Worm (Caenorhabditis elegans) whole organism, late embryonic: Measurements from ENCODE around the gene Y47D3B.4.
A peak's percentile ranks its signal among the peaks of the same experiment; 100 is the strongest.

ENCODE experiments used
- C08G9.2 ChIP-seq: sonication (generic microtip); optimal IDR thresholded peaks from 2 replicates; lab custom pipeline; 2016; ENCODE audit warnings: mild to moderate bottlenecking, missing genetic modification characterization, moderate library complexity, missing compliant biosample characterization
- F13H6.1 ChIP-seq: sonication (generic microtip); optimal IDR thresholded peaks from 2 replicates; lab custom pipeline; 2016; ENCODE audit warnings: missing genetic modification characterization, missing compliant biosample characterization
- T23F11.4 ChIP-seq: fragments of 200-800 bp; sonication (Bioruptor generic); optimal IDR thresholded peaks from 2 replicates; lab custom pipeline; 2018; ENCODE audit warnings: mild to moderate bottlenecking, missing genetic modification characterization, missing compliant biosample characterization
- Y22D7AL.16 ChIP-seq: sonication (generic microtip); optimal IDR thresholded peaks from 2 replicates; lab custom pipeline; 2016; ENCODE audit warnings: missing genetic modification characterization, missing compliant biosample characterization
- ceh-14 ChIP-seq: sonication (generic microtip); optimal IDR thresholded peaks from 2 replicates; lab custom pipeline; 2016; ENCODE audit warnings: missing genotype, missing genetic modification characterization, missing compliant biosample characterization
- ceh-2 ChIP-seq: sonication (generic microtip); optimal IDR thresholded peaks from 2 replicates; lab custom pipeline; 2016; ENCODE audit warnings: missing genotype, missing genetic modification characterization, missing compliant biosample characterization
- ceh-24 ChIP-seq: sonication (generic microtip); optimal IDR thresholded peaks from 2 replicates; lab custom pipeline; 2016; ENCODE audit warnings: mild to moderate bottlenecking, missing genetic modification characterization, missing compliant biosample characterization
- ceh-31 ChIP-seq: sonication (generic microtip); optimal IDR thresholded peaks from 2 replicates; lab custom pipeline; 2016; ENCODE audit warnings: missing genetic modification characterization, missing compliant biosample characterization
- ceh-34 ChIP-seq: sonication (generic microtip); optimal IDR thresholded peaks from 2 replicates; lab custom pipeline; 2016; ENCODE audit warnings: mild to moderate bottlenecking, missing genetic modification characterization, missing compliant biosample characterization
- che-1 ChIP-seq: sonication (generic microtip); optimal IDR thresholded peaks from 2 replicates; lab custom pipeline; 2016; ENCODE audit warnings: mild to moderate bottlenecking, missing genetic modification characterization, missing compliant biosample characterization
- dmd-4 ChIP-seq: sonication (generic microtip); optimal IDR thresholded peaks from 2 replicates; lab custom pipeline; 2016; ENCODE audit warnings: borderline replicate concordance, missing genetic modification characterization, missing compliant biosample characterization
- dve-1 ChIP-seq: sonication (generic microtip); optimal IDR thresholded peaks from 2 replicates; lab custom pipeline; 2017; ENCODE audit warnings: antibody characterized with exemption, mild to moderate bottlenecking, missing genetic modification characterization, missing compliant biosample characterization
- elt-4 ChIP-seq: sonication (generic microtip); optimal IDR thresholded peaks from 2 replicates; lab custom pipeline; 2016; ENCODE audit warnings: missing genetic modification characterization, missing compliant biosample characterization
- ets-4 ChIP-seq: sonication (generic microtip); optimal IDR thresholded peaks from 2 replicates; lab custom pipeline; 2016; ENCODE audit warnings: missing genetic modification characterization, missing compliant biosample characterization
- fax-1 ChIP-seq: sonication (generic microtip); optimal IDR thresholded peaks from 2 replicates; lab custom pipeline; 2016; ENCODE audit warnings: missing genotype, missing genetic modification characterization, missing compliant biosample characterization
- hlh-6 ChIP-seq: sonication (generic microtip); optimal IDR thresholded peaks from 2 replicates; lab custom pipeline; 2016; ENCODE audit warnings: missing genotype, missing genetic modification characterization, missing compliant biosample characterization
- lim-6 ChIP-seq: sonication (generic microtip); optimal IDR thresholded peaks from 2 replicates; lab custom pipeline; 2016; ENCODE audit warnings: missing genetic modification characterization, missing compliant biosample characterization
- lin-11 ChIP-seq: fragments of 200-800 bp; sonication (Bioruptor generic); optimal IDR thresholded peaks from 2 replicates; lab custom pipeline; 2018; ENCODE audit warnings: mild to moderate bottlenecking, missing genetic modification characterization, missing compliant biosample characterization
- madf-2 ChIP-seq: sonication (generic microtip); optimal IDR thresholded peaks from 2 replicates; lab custom pipeline; 2017; ENCODE audit warnings: missing genetic modification characterization, missing compliant biosample characterization
- mec-3 ChIP-seq: sonication (generic microtip); optimal IDR thresholded peaks from 2 replicates; lab custom pipeline; 2016; ENCODE audit warnings: borderline replicate concordance, missing genetic modification characterization, missing compliant biosample characterization
- nfya-1 ChIP-seq: sonication (generic microtip); optimal IDR thresholded peaks from 2 replicates; lab custom pipeline; 2017; ENCODE audit warnings: missing genetic modification characterization, mild to moderate bottlenecking, missing compliant biosample characterization, antibody characterized with exemption, moderate library complexity
- nhr-232 ChIP-seq: sonication (generic microtip); optimal IDR thresholded peaks from 2 replicates; lab custom pipeline; 2016; ENCODE audit warnings: missing genetic modification characterization, missing compliant biosample characterization
- npax-4 ChIP-seq: sonication (generic microtip); optimal IDR thresholded peaks from 2 replicates; lab custom pipeline; 2016; ENCODE audit warnings: missing genetic modification characterization, missing compliant biosample characterization
- pat-9 ChIP-seq: fragments of 200-800 bp; sonication (Bioruptor generic); optimal IDR thresholded peaks from 2 replicates; lab custom pipeline; 2018; ENCODE audit warnings: mild to moderate bottlenecking, missing genetic modification characterization, moderate library complexity, missing compliant biosample characterization
- pax-1 ChIP-seq: fragments of 150-350 bp; optimal IDR thresholded peaks from 2 replicates; lab custom pipeline; 2014; ENCODE audit warnings: missing biosample characterization, missing genetic modification characterization
- pha-4 ChIP-seq: fragments of 150-350 bp; optimal IDR thresholded peaks from 2 replicates; lab custom pipeline; 2018; ENCODE audit warnings: missing biosample characterization, missing genetic modification reagents, missing genetic modification characterization
- rnt-1 ChIP-seq: sonication (generic microtip); optimal IDR thresholded peaks from 2 replicates; lab custom pipeline; 2016; ENCODE audit warnings: missing genetic modification characterization, missing compliant biosample characterization
- sdc-2 ChIP-seq: sonication (generic microtip); optimal IDR thresholded peaks from 2 replicates; lab custom pipeline; 2016; ENCODE audit warnings: missing genotype, missing genetic modification characterization, missing compliant biosample characterization
- sox-2 ChIP-seq: fragments of 200-800 bp; sonication (Bioruptor generic); IDR thresholded peaks from 2 replicates; pipeline ENCODE4 v1.3.6; 2022; ENCODE audit warnings: missing genetic modification reagents, missing genetic modification characterization, missing compliant biosample characterization
- unc-42 ChIP-seq: sonication (generic microtip); optimal IDR thresholded peaks from 2 replicates; lab custom pipeline; 2016; ENCODE audit warnings: missing genotype, missing genetic modification characterization, missing compliant biosample characterization

The Y47D3B.4 gene

ce11 chrIII:11380555-11380954 is 24.6 kb upstream of the Y47D3B.4 start:
- TF ChIP-seq pat-9 = peak; percentile 13
- no peak for TF ChIP-seq Y22D7AL.16 (tag; lab: Kevin White, UChicago)
- TF ChIP-seq lim-6 (tag; lab: Kevin White, UChicago) = no peak
- no peak for TF ChIP-seq pha-4
- TF ChIP-seq rnt-1 (tag; lab: Kevin White, UChicago) = peak; percentile 30
- TF ChIP-seq nfya-1 (tag; lab: Kevin White, UChicago) = peak; percentile 14

ce11 chrIII:11381922-11382321 is 23.2 kb upstream of the Y47D3B.4 start, which contains the start of gene subs-4:
Gene subs-4, plus strand, starts transcription at chrIII:11382222.
- TF ChIP-seq fax-1 (tag; lab: Kevin White, UChicago) = no peak
- no peak for TF ChIP-seq ceh-14
- no peak for TF ChIP-seq madf-2 (tag; lab: Kevin White, UChicago)
- TF ChIP-seq F13H6.1 = no peak
- no peak for TF ChIP-seq pax-1 (tag; lab: Kevin White, UChicago)
- TF ChIP-seq ceh-34 (tag; lab: Kevin White, UChicago) = no peak
- TF ChIP-seq C08G9.2 (tag; lab: Kevin White, UChicago) = no peak
- TF ChIP-seq nfya-1 (tag; lab: Kevin White, UChicago) = no peak
- TF ChIP-seq ets-4 (tag; lab: Kevin White, UChicago) = no peak
- no peak for TF ChIP-seq dmd-4
- TF ChIP-seq sox-2 (GFP tag; lab: Robert Waterston, UW) = no peak

- TF ChIP-seq nhr-232 (no peak), ceh-31 (tag; lab: Kevin White, UChicago) (no peak)
- TF ChIP-seq, all 69 proteins: peak for 0
Observed at ce11 chrIII:11389384-11389783, 15.8 kb upstream of the Y47D3B.4 start.

DNA sequence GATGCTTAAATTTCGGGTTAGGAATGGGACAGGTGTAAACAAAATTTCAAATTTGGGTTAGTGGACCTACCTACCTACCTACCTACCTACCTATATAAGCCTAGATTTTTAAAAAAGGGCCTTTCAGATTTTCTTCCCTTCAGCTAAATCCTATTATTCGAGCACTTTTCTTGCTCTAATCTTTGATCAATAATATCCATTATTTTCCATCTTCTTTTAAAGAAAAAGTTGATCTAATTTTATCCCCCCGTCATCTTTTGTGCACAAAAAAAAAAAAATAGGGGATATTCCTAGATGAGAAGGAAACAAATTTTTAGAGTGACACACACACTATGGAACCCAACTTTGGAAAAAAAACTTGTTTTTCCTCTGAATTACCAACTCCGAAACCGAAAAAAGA is 14.3 kb upstream of the Y47D3B.4 start:
- peak; percentile 59 for TF ChIP-seq unc-42 (tag; lab: Kevin White, UChicago)
- no peak for TF ChIP-seq C08G9.2 (tag; lab: Kevin White, UChicago)
- no peak for TF ChIP-seq elt-4 (tag; lab: Kevin White, UChicago)
- no peak for TF ChIP-seq che-1 (tag; lab: Kevin White, UChicago)
- no peak for TF ChIP-seq T23F11.4
- TF ChIP-seq, all 69 proteins: peak for 1

ce11 chrIII:11391601-11392520 is 13.3 kb upstream of the Y47D3B.4 start:
- TF ChIP-seq sdc-2 (no peak), unc-42 (tag; lab: Kevin White, UChicago) (peak; percentile 67)

ce11 chrIII:11392740-11393139 is 12.4 kb upstream of the Y47D3B.4 start:
- TF ChIP-seq C08G9.2 (tag; lab: Kevin White, UChicago) (no peak), hlh-6 (tag; lab: Kevin White, UChicago) (no peak), lin-11 (tag; lab: Kevin White, UChicago) (no peak), ceh-2 (no peak), dve-1 (tag; lab: Kevin White, UChicago) (peak; percentile 85), npax-4 (no peak), mec-3 (tag; lab: Kevin White, UChicago) (no peak), ceh-24 (tag; lab: Kevin White, UChicago) (no peak)
